Fruit fly (Drosophila melanogaster) whole organism, embryonic: ENCODE data around the gene CG13896.

ENCODE experiments used
- B-H2 ChIP-seq: fragments of 200-800 bp; sonication (Bioruptor generic); optimal IDR thresholded peaks from 2 replicates; lab custom pipeline; 2018; ENCODE audit warnings: missing biosample characterization, mild to moderate bottlenecking, missing genetic modification characterization
- CG10274 ChIP-seq: fragments of 200-800 bp; sonication (Bioruptor generic); optimal IDR thresholded peaks from 3 replicates; lab custom pipeline; 2017; ENCODE audit warnings: missing biosample characterization, mild to moderate bottlenecking, missing genetic modification characterization
- CG10431 ChIP-seq: fragments of 200-800 bp; sonication (Bioruptor generic); optimal IDR thresholded peaks from 3 replicates; lab custom pipeline; 2018; ENCODE audit warnings: missing biosample characterization, mild to moderate bottlenecking, missing genetic modification characterization
- CG11695 ChIP-seq: fragments of 200-800 bp; sonication (Bioruptor generic); IDR thresholded peaks from 3 replicates; pipeline ENCODE4 v1.3.6; 2022; ENCODE audit warnings: missing biosample characterization, missing genetic modification characterization
- CG14014 ChIP-seq: fragments of 200-800 bp; sonication (Bioruptor generic); IDR thresholded peaks from 2 replicates; pipeline ENCODE4 v1.3.6; 2022; ENCODE audit warnings: missing biosample characterization, missing genetic modification characterization
- CG15696 ChIP-seq: fragments of 200-800 bp; sonication (Bioruptor generic); optimal IDR thresholded peaks from 2 replicates; lab custom pipeline; 2019; ENCODE audit warnings: missing biosample characterization, mild to moderate bottlenecking, missing genetic modification characterization, moderate library complexity
- CG1647 ChIP-seq: fragments of 200-800 bp; sonication (Bioruptor generic); optimal IDR thresholded peaks from 3 replicates; lab custom pipeline; 2016; ENCODE audit warnings: missing biosample characterization, missing genetic modification characterization
- CG16779 ChIP-seq: fragments of 200-800 bp; sonication (Bioruptor generic); IDR thresholded peaks from 2 replicates; pipeline ENCODE4 v1.3.6; 2022; ENCODE audit warnings: missing biosample characterization, missing genetic modification characterization
- CG16813 ChIP-seq: fragments of 200-800 bp; sonication (Bioruptor generic); IDR thresholded peaks from 3 replicates; pipeline ENCODE4 v1.3.6; 2022; ENCODE audit warnings: missing biosample characterization, missing genetic modification characterization; ENCODE audit not compliant: partially characterized antibody
- CG17359 ChIP-seq: fragments of 200-800 bp; sonication (Bioruptor generic); optimal IDR thresholded peaks from 3 replicates; lab custom pipeline; 2018; ENCODE audit warnings: missing biosample characterization, mild to moderate bottlenecking, missing genetic modification characterization, moderate library complexity
- CG1792 ChIP-seq: fragments of 200-800 bp; sonication (Bioruptor generic); optimal IDR thresholded peaks from 2 replicates; lab custom pipeline; 2016; ENCODE audit warnings: missing biosample characterization, missing genetic modification characterization
- CG18262 ChIP-seq: fragments of 200-800 bp; optimal IDR thresholded peaks from 3 replicates; lab custom pipeline; 2019; ENCODE audit warnings: missing biosample characterization, mild to moderate bottlenecking, missing genetic modification characterization, moderate library complexity
- CG2116 ChIP-seq: fragments of 200-800 bp; sonication (Bioruptor generic); optimal IDR thresholded peaks from 3 replicates; lab custom pipeline; 2018; ENCODE audit warnings: missing biosample characterization, mild to moderate bottlenecking, missing genetic modification characterization
- CG3407 ChIP-seq: fragments of 200-800 bp; sonication (Bioruptor generic); optimal IDR thresholded peaks from 2 replicates; lab custom pipeline; 2018; ENCODE audit warnings: missing biosample characterization, mild to moderate bottlenecking, missing genetic modification characterization
- CG43689 ChIP-seq: fragments of 200-800 bp; sonication (Bioruptor generic); IDR thresholded peaks from 2 replicates; pipeline ENCODE4 v1.3.6; 2022; ENCODE audit warnings: missing biosample characterization, missing genetic modification characterization
- CG4730 ChIP-seq: fragments of 200-800 bp; sonication (Bioruptor generic); IDR thresholded peaks from 2 replicates; pipeline ENCODE4 v1.3.6; 2022; ENCODE audit warnings: missing biosample characterization, missing genetic modification characterization
- CG6765 ChIP-seq: fragments of 200-800 bp; sonication (Bioruptor generic); optimal IDR thresholded peaks from 3 replicates; lab custom pipeline; 2017; ENCODE audit warnings: missing biosample characterization, mild to moderate bottlenecking, missing genetic modification characterization
- CG8281 ChIP-seq: fragments of 200-800 bp; sonication (Bioruptor generic); optimal IDR thresholded peaks from 2 replicates; lab custom pipeline; 2018; ENCODE audit warnings: missing biosample characterization, mild to moderate bottlenecking, missing genetic modification characterization, moderate library complexity
- CG8944 ChIP-seq: fragments of 200-800 bp; sonication (Bioruptor generic); optimal IDR thresholded peaks from 3 replicates; lab custom pipeline; 2016; ENCODE audit warnings: missing biosample characterization, missing genetic modification characterization
- Dref ChIP-seq: fragments of 200-800 bp; sonication (Bioruptor generic); IDR thresholded peaks from 2 replicates; pipeline ENCODE4 v1.3.6; 2022; ENCODE audit warnings: missing biosample characterization, missing genetic modification characterization
- Elba2 ChIP-seq: fragments of 200-800 bp; sonication (Bioruptor generic); optimal IDR thresholded peaks from 3 replicates; lab custom pipeline; 2016; ENCODE audit warnings: missing biosample characterization, missing genetic modification characterization
- GATAe ChIP-seq: fragments of 200-800 bp; sonication (Bioruptor generic); conservative IDR thresholded peaks from 2 replicates; pipeline ENCODE4 v1.3.6; 2022; ENCODE audit warnings: missing biosample characterization, missing genetic modification characterization
- Hmr ChIP-seq: fragments of 200-800 bp; sonication (Bioruptor generic); optimal IDR thresholded peaks from 3 replicates; lab custom pipeline; 2017; ENCODE audit warnings: mild to moderate bottlenecking, missing biosample characterization, missing genetic modification reagents, missing genetic modification characterization
- MESR4 ChIP-seq: fragments of 200-800 bp; sonication (Bioruptor generic); optimal IDR thresholded peaks from 2 replicates; lab custom pipeline; 2018; ENCODE audit warnings: missing biosample characterization, mild to moderate bottlenecking, missing genetic modification characterization, moderate library complexity
- Mes4 ChIP-seq: fragments of 200-800 bp; sonication (Bioruptor generic); optimal IDR thresholded peaks from 2 replicates; lab custom pipeline; 2016; ENCODE audit warnings: missing biosample characterization, missing genetic modification characterization
- NK7.1 ChIP-seq: fragments of 200-800 bp; sonication (Bioruptor generic); optimal IDR thresholded peaks from 3 replicates; lab custom pipeline; 2016; ENCODE audit warnings: missing biosample characterization, missing genetic modification characterization
- Oaz ChIP-seq: fragments of 200-800 bp; sonication (Bioruptor generic); IDR thresholded peaks from 2 replicates; pipeline ENCODE4 v1.3.6; 2022; ENCODE audit warnings: missing biosample characterization, missing genetic modification characterization
- Oli ChIP-seq: fragments of 200-800 bp; sonication (Bioruptor generic); optimal IDR thresholded peaks from 2 replicates; lab custom pipeline; 2018; ENCODE audit warnings: missing biosample characterization, mild to moderate bottlenecking, missing genetic modification characterization, moderate library complexity
- Ravus ChIP-seq: fragments of 200-800 bp; sonication (Bioruptor generic); IDR thresholded peaks from 2 replicates; pipeline ENCODE4 v1.3.6; 2022; ENCODE audit warnings: missing biosample characterization, missing genetic modification characterization
- Rx ChIP-seq: fragments of 200-800 bp; sonication (Bioruptor generic); IDR thresholded peaks from 2 replicates; pipeline ENCODE4 v1.3.6; 2022; ENCODE audit warnings: missing biosample characterization, missing genetic modification characterization
- Xrp1 ChIP-seq: fragments of 200-800 bp; sonication (Bioruptor generic); IDR thresholded peaks from 2 replicates; pipeline ENCODE4 v1.3.6; 2022; ENCODE audit warnings: missing biosample characterization, missing genetic modification characterization
- bigmax ChIP-seq: fragments of 200-800 bp; sonication (Bioruptor generic); optimal IDR thresholded peaks from 2 replicates; lab custom pipeline; 2018; ENCODE audit warnings: missing biosample characterization, mild to moderate bottlenecking, missing genetic modification characterization
- btn ChIP-seq: fragments of 200-800 bp; sonication (Bioruptor generic); optimal IDR thresholded peaks from 2 replicates; lab custom pipeline; 2016; ENCODE audit warnings: missing biosample characterization, missing genetic modification characterization
- croc ChIP-seq: fragments of 200-800 bp; sonication (Bioruptor generic); conservative IDR thresholded peaks from 3 replicates; pipeline ENCODE4 v1.3.6; 2022; ENCODE audit warnings: missing biosample characterization, missing genetic modification characterization
- ewg ChIP-seq: fragments of 200-800 bp; sonication (Bioruptor generic); optimal IDR thresholded peaks from 3 replicates; lab custom pipeline; 2017; ENCODE audit warnings: mild to moderate bottlenecking, missing biosample characterization, missing genetic modification reagents, missing genetic modification characterization
- exex ChIP-seq: fragments of 200-800 bp; sonication (Bioruptor generic); optimal IDR thresholded peaks from 4 replicates; lab custom pipeline; 2018; ENCODE audit warnings: missing biosample characterization, mild to moderate bottlenecking, missing genetic modification characterization, moderate library complexity
- ftz-f1 ChIP-seq: fragments of 200-800 bp; sonication (Bioruptor generic); optimal IDR thresholded peaks from 2 replicates; lab custom pipeline; 2016; ENCODE audit warnings: missing biosample characterization, missing genetic modification characterization
- gcm2 ChIP-seq: fragments of 200-800 bp; sonication (Bioruptor generic); optimal IDR thresholded peaks from 2 replicates; lab custom pipeline; 2016; ENCODE audit warnings: missing biosample characterization, missing genetic modification characterization
- knrl ChIP-seq: fragments of 200-800 bp; sonication (Bioruptor generic); IDR thresholded peaks from 3 replicates; pipeline ENCODE4 v1.3.6; 2022; ENCODE audit warnings: missing biosample characterization, missing genetic modification characterization; ENCODE audit not compliant: partially characterized antibody
- lbe ChIP-seq: fragments of 200-800 bp; sonication (Bioruptor generic); optimal IDR thresholded peaks from 2 replicates; lab custom pipeline; 2016; ENCODE audit warnings: missing biosample characterization, mild to moderate bottlenecking, missing genetic modification characterization
- luna ChIP-seq: fragments of 200-800 bp; sonication (Bioruptor generic); optimal IDR thresholded peaks from 2 replicates; lab custom pipeline; 2016; ENCODE audit warnings: missing biosample characterization, missing genetic modification characterization
- mam ChIP-seq: fragments of 200-800 bp; sonication (Bioruptor generic); optimal IDR thresholded peaks from 3 replicates; lab custom pipeline; 2016; ENCODE audit warnings: missing biosample characterization, missing genetic modification characterization
- mld ChIP-seq: fragments of 200-800 bp; sonication (Bioruptor generic); IDR thresholded peaks from 3 replicates; pipeline ENCODE4 v1.3.6; 2022; ENCODE audit warnings: missing biosample characterization, missing genetic modification characterization; ENCODE audit not compliant: partially characterized antibody
- oc ChIP-seq: fragments of 200-800 bp; sonication (Bioruptor generic); optimal IDR thresholded peaks from 2 replicates; lab custom pipeline; 2018; ENCODE audit warnings: missing biosample characterization, mild to moderate bottlenecking, missing genetic modification characterization, moderate library complexity
- sna ChIP-seq: fragments of 200-800 bp; sonication (Bioruptor generic); IDR thresholded peaks from 2 replicates; pipeline ENCODE4 v1.3.6; 2022; ENCODE audit warnings: missing biosample characterization, missing genetic modification characterization; ENCODE audit not compliant: partially characterized antibody
- stwl ChIP-seq: fragments of 200-800 bp; sonication (Bioruptor generic); optimal IDR thresholded peaks from 3 replicates; lab custom pipeline; 2018; ENCODE audit warnings: missing biosample characterization, mild to moderate bottlenecking, missing genetic modification characterization, moderate library complexity
- sug ChIP-seq: fragments of 200-800 bp; optimal IDR thresholded peaks from 2 replicates; lab custom pipeline; 2019; ENCODE audit warnings: missing biosample characterization, mild to moderate bottlenecking, missing genetic modification characterization, moderate library complexity
- tup ChIP-seq: fragments of 200-800 bp; sonication (Bioruptor generic); optimal IDR thresholded peaks from 2 replicates; lab custom pipeline; 2016; ENCODE audit warnings: missing biosample characterization, mild to moderate bottlenecking, missing genetic modification characterization, moderate library complexity
- wor ChIP-seq: fragments of 200-800 bp; sonication (Bioruptor generic); IDR thresholded peaks from 2 replicates; pipeline ENCODE4 v1.3.6; 2022; ENCODE audit warnings: missing biosample characterization, missing genetic modification characterization
- zf30C ChIP-seq: fragments of 200-800 bp; sonication (Bioruptor generic); optimal IDR thresholded peaks from 3 replicates; lab custom pipeline; 2018; ENCODE audit warnings: missing biosample characterization, mild to moderate bottlenecking, missing genetic modification characterization

Gene CG13896

DNA sequence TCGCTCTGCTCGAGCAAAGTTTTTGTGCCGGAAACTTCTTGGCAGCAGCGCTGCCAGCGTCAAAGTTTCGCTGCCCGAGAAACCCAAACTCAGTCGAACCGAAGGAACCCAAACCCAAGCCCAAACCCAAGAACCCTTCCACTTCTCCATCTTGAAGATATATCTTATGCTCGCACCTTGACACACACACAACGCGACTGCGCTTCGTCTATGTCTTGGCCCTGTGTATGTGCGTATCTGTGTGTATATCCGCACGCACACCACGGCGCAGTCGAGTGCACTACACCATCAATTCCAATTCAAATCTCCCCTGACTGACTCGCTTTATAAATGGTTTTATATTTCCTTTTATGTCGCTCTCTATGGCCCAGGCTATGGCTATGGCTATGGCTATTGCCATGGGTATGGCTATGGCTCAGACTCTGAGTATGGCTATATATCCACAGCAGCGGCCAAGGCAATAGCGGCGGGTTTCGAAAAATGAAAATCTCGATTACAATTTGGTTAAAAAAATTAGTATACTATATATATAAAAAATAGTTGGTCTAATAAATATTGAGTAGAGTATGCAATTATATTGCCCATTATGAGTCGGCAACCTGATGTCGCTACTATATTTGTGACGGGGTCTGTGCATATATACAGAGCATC, 15.1 kb downstream of the CG13896 start (continued):
- TF ChIP-seq ftz-f1 (peak; percentile 4), B-H2 (GFP tag; lab: Kevin White, UChicago) (peak; percentile 25), CG15696 (tag; lab: Kevin White, UChicago) (peak; percentile 97), exex (peak; percentile 70), Elba2 (GFP tag; lab: Kevin White, UChicago) (peak; percentile 46), CG43689 (peak; percentile 89), Ravus (peak; percentile 80), sna (GFP tag; lab: Robert Waterston, UW) (no peak), bigmax (GFP tag; lab: Kevin White, UChicago) (peak; percentile 58), wor (GFP tag; lab: Robert Waterston, UW) (peak; percentile 90), CG6765 (peak; percentile 91), CG11695 (GFP tag; lab: Robert Waterston, UW) (peak; percentile 98), Xrp1 (GFP tag; lab: Robert Waterston, UW) (peak; percentile 99), CG1792 (GFP tag; lab: Kevin White, UChicago) (no peak), sug (tag; lab: Kevin White, UChicago) (peak; percentile 78), CG17359 (tag; lab: Kevin White, UChicago) (peak; percentile 98), Dref (GFP tag; lab: Robert Waterston, UW) (no peak), CG10431 (GFP tag; lab: Kevin White, UChicago) (peak; percentile 85), CG3407 (GFP tag; lab: Kevin White, UChicago) (peak; percentile 91), oc (tag; lab: Kevin White, UChicago) (peak; percentile 93), knrl (GFP tag; lab: Robert Waterston, UW) (no peak), CG2116 (peak; percentile 74), stwl (tag; lab: Kevin White, UChicago) (peak; percentile 75), zf30C (GFP tag; lab: Kevin White, UChicago) (no peak), luna (GFP tag; lab: Kevin White, UChicago) (no peak), Hmr (peak; percentile 96), ewg (peak; percentile 88), CG16779 (GFP tag; lab: Robert Waterston, UW) (peak; percentile 85), Mes4 (GFP tag; lab: Kevin White, UChicago) (peak; percentile 21), mld (GFP tag; lab: Robert Waterston, UW) (no peak), Rx (GFP tag; lab: Robert Waterston, UW) (peak; percentile 93), CG8281 (tag; lab: Kevin White, UChicago) (peak; percentile 88), NK7.1 (GFP tag; lab: Kevin White, UChicago) (peak; percentile 56), Oli (tag; lab: Kevin White, UChicago) (peak; percentile 97), tup (GFP tag; lab: Kevin White, UChicago) (peak; percentile 81), GATAe (GFP tag; lab: Robert Waterston, UW) (peak; percentile 82), croc (peak; percentile 95), Oaz (peak; percentile 88), btn (GFP tag; lab: Kevin White, UChicago) (peak; percentile 44), CG14014 (GFP tag; lab: Robert Waterston, UW) (peak; percentile 97), CG4730 (peak; percentile 93), gcm2 (GFP tag; lab: Kevin White, UChicago) (peak; percentile 50), MESR4 (GFP tag; lab: Kevin White, UChicago) (peak; percentile 40), CG18262 (tag; lab: Kevin White, UChicago) (peak; percentile 98), CG10274 (peak; percentile 85), CG16813 (GFP tag; lab: Robert Waterston, UW) (no peak), CG1647 (GFP tag; lab: Kevin White, UChicago) (peak; percentile 65), mam (GFP tag; lab: Kevin White, UChicago) (peak; percentile 51), CG8944 (GFP tag; lab: Kevin White, UChicago) (peak; percentile 59), lbe (peak; percentile 87)
